Worm (Caenorhabditis elegans) whole organism, young adult: ENCODE results near the gene F37A8.5.
"Not testable (repeated sequence)": the region's sequence is repeated elsewhere in the genome, so short reads cannot be mapped to it uniquely, and the experiment has no call there.

ENCODE experiments used
- B0019.2 ChIP-seq: fragments of 200-800 bp; sonication (Bioruptor generic); conservative IDR thresholded peaks from 2 replicates; pipeline ENCODE4 v1.3.6; 2022; ENCODE audit warnings: missing genetic modification reagents, missing genetic modification characterization, missing compliant biosample characterization
- F23B12.7 ChIP-seq: sonication (generic microtip); optimal IDR thresholded peaks from 2 replicates; lab custom pipeline; 2017; ENCODE audit warnings: missing genetic modification characterization, mild to moderate bottlenecking, missing compliant biosample characterization, antibody characterized with exemption, moderate library complexity; ENCODE audit not compliant: insufficient read depth
- F33H1.4 ChIP-seq: fragments of 200-800 bp; sonication (Bioruptor generic); IDR thresholded peaks from 2 replicates; pipeline ENCODE4 v1.3.6; 2022; ENCODE audit warnings: missing genetic modification reagents, missing genetic modification characterization, missing compliant biosample characterization
- F37B4.10 ChIP-seq: fragments of 200-800 bp; sonication (Bioruptor generic); IDR thresholded peaks from 2 replicates; pipeline ENCODE4 v1.3.6; 2022; ENCODE audit warnings: missing genetic modification characterization, missing compliant biosample characterization
- F57A8.1 ChIP-seq: fragments of 200-800 bp; sonication (Bioruptor generic); optimal IDR thresholded peaks from 2 replicates; lab custom pipeline; 2018; ENCODE audit warnings: mild to moderate bottlenecking, missing genetic modification characterization, moderate library complexity, missing compliant biosample characterization
- K11D2.4 ChIP-seq: fragments of 200-800 bp; sonication (Bioruptor generic); IDR thresholded peaks from 2 replicates; pipeline ENCODE4 v1.3.6; 2022; ENCODE audit warnings: missing genetic modification reagents, missing genetic modification characterization, missing compliant biosample characterization
- Y79H2A.3 ChIP-seq: fragments of 200-800 bp; sonication (Bioruptor generic); conservative IDR thresholded peaks from 2 replicates; pipeline ENCODE4 v1.3.6; 2022; ENCODE audit warnings: missing genetic modification reagents, missing genetic modification characterization, missing compliant biosample characterization
- aptf-2 ChIP-seq: fragments of 200-800 bp; sonication (Bioruptor generic); conservative IDR thresholded peaks from 2 replicates; pipeline ENCODE4 v1.3.6; 2022; ENCODE audit warnings: missing genetic modification reagents, missing genetic modification characterization, missing compliant biosample characterization
- atf-7 ChIP-seq: sonication (generic microtip); optimal IDR thresholded peaks from 2 replicates; lab custom pipeline; 2017; ENCODE audit warnings: mild to moderate bottlenecking, missing genetic modification characterization, missing compliant biosample characterization
- attf-5 ChIP-seq: fragments of 200-800 bp; sonication (Bioruptor generic); optimal IDR thresholded peaks from 2 replicates; lab custom pipeline; 2018; ENCODE audit warnings: mild to moderate bottlenecking, missing genetic modification characterization, missing compliant biosample characterization
- bed-2 ChIP-seq: fragments of 200-800 bp; sonication (Bioruptor generic); IDR thresholded peaks from 2 replicates; pipeline ENCODE4 v1.3.6; 2022; ENCODE audit warnings: missing genetic modification reagents, missing genetic modification characterization, missing compliant biosample characterization
- ccch-3 ChIP-seq: fragments of 200-800 bp; sonication (Bioruptor generic); optimal IDR thresholded peaks from 2 replicates; lab custom pipeline; 2018; ENCODE audit warnings: mild to moderate bottlenecking, missing genetic modification characterization, missing compliant biosample characterization
- dpff-1 ChIP-seq: sonication (generic microtip); optimal IDR thresholded peaks from 2 replicates; lab custom pipeline; 2017; ENCODE audit warnings: mild to moderate bottlenecking, missing genetic modification characterization, missing compliant biosample characterization
- dpl-1 ChIP-seq: fragments of 150-350 bp; optimal IDR thresholded peaks from 2 replicates; lab custom pipeline; 2014; ENCODE audit warnings: missing biosample characterization, missing genetic modification reagents, missing genetic modification characterization
- egl-18 ChIP-seq: fragments of 200-800 bp; sonication (Bioruptor generic); IDR thresholded peaks from 2 replicates; pipeline ENCODE4 v1.3.6; 2022; ENCODE audit warnings: missing genetic modification reagents, missing genetic modification characterization, missing compliant biosample characterization
- gei-17 ChIP-seq: fragments of 200-800 bp; sonication (Bioruptor generic); optimal IDR thresholded peaks from 2 replicates; lab custom pipeline; 2018; ENCODE audit warnings: mild to moderate bottlenecking, missing genetic modification characterization, missing compliant biosample characterization
- him-1 ChIP-seq: sonication (generic microtip); optimal IDR thresholded peaks from 2 replicates; lab custom pipeline; 2016; ENCODE audit warnings: missing genotype, missing genetic modification reagents, missing genetic modification characterization, missing compliant biosample characterization
- hmg-1.2 ChIP-seq: fragments of 200-800 bp; sonication (Bioruptor generic); IDR thresholded peaks from 2 replicates; pipeline ENCODE4 v1.3.6; 2022; ENCODE audit warnings: missing genetic modification reagents, missing genetic modification characterization, missing compliant biosample characterization
- lag-1 ChIP-seq: fragments of 200-800 bp; sonication (Bioruptor generic); IDR thresholded peaks from 2 replicates; pipeline ENCODE4 v1.3.6; 2022; ENCODE audit warnings: missing genetic modification reagents, missing genetic modification characterization, missing compliant biosample characterization
- let-607 ChIP-seq, 2 experiments: fragments of 200-800 bp in 1 of 2; sonication (Bioruptor generic) in 1 of 2; sonication (generic microtip) in 1 of 2; optimal IDR thresholded peaks; 2 replicates each; lab custom pipeline; 2016 to 2018; ENCODE audit warnings: mild to moderate bottlenecking in 2 of 2, missing compliant biosample characterization in 2 of 2, missing genetic modification characterization in 2 of 2, moderate library complexity in 2 of 2, missing genotype in 1 of 2
- lin-26 ChIP-seq: fragments of 200-800 bp; sonication (Bioruptor generic); IDR thresholded peaks from 2 replicates; pipeline ENCODE4 v1.3.6; 2022; ENCODE audit warnings: missing genetic modification reagents, missing genetic modification characterization, missing compliant biosample characterization
- lin-35 ChIP-seq, 3 experiments: fragments of 150-350 bp in 2 of 3; sonication (generic microtip) in 1 of 3; optimal IDR thresholded peaks; 2 replicates each; lab custom pipeline; 2014 to 2018; ENCODE audit warnings: missing biosample characterization in 3 of 3, missing genetic modification characterization in 3 of 3, missing genetic modification reagents in 3 of 3
- lin-40 ChIP-seq: sonication (generic microtip); optimal IDR thresholded peaks from 2 replicates; lab custom pipeline; 2016; ENCODE audit warnings: missing genetic modification characterization, mild to moderate bottlenecking, missing compliant biosample characterization, missing genotype, missing genetic modification reagents
- lir-1 ChIP-seq: fragments of 200-800 bp; sonication (Bioruptor generic); conservative IDR thresholded peaks from 2 replicates; pipeline ENCODE4 v1.3.6; 2022; ENCODE audit warnings: missing genetic modification reagents, missing genetic modification characterization, missing compliant biosample characterization
- madf-6 ChIP-seq: fragments of 200-800 bp; sonication (Bioruptor generic); IDR thresholded peaks from 2 replicates; pipeline ENCODE4 v1.3.6; 2022; ENCODE audit warnings: missing genetic modification reagents, missing genetic modification characterization, missing compliant biosample characterization
- mcd-1 ChIP-seq: fragments of 200-800 bp; sonication (Bioruptor generic); IDR thresholded peaks from 2 replicates; pipeline ENCODE4 v1.3.6; 2022; ENCODE audit warnings: missing genetic modification reagents, missing genetic modification characterization, missing compliant biosample characterization
- mel-28 ChIP-seq: sonication (generic microtip); optimal IDR thresholded peaks from 2 replicates; lab custom pipeline; 2016; ENCODE audit warnings: borderline replicate concordance, mild to moderate bottlenecking, missing genetic modification characterization, missing compliant biosample characterization
- nfya-2 ChIP-seq: fragments of 200-800 bp; sonication (Bioruptor generic); IDR thresholded peaks from 2 replicates; pipeline ENCODE4 v1.3.6; 2022; ENCODE audit warnings: missing genetic modification reagents, missing genetic modification characterization, missing compliant biosample characterization
- nhr-120 ChIP-seq: fragments of 200-800 bp; sonication (Bioruptor generic); IDR thresholded peaks from 2 replicates; pipeline ENCODE4 v1.3.6; 2022; ENCODE audit warnings: missing genetic modification characterization, missing compliant biosample characterization
- nhr-80 ChIP-seq: sonication (generic microtip); optimal IDR thresholded peaks from 2 replicates; lab custom pipeline; 2016; ENCODE audit warnings: missing genetic modification characterization, missing compliant biosample characterization
- pha-4 ChIP-seq: fragments of 150-350 bp; sonication (generic microtip); optimal IDR thresholded peaks from 2 replicates; lab custom pipeline; 2014; ENCODE audit warnings: missing biosample characterization, missing genetic modification reagents, missing genetic modification characterization
- rec-8 ChIP-seq, 2 experiments: sonication (generic microtip); optimal IDR thresholded peaks; 2 replicates each; lab custom pipeline; 2016; ENCODE audit warnings: mild to moderate bottlenecking in 2 of 2, missing genetic modification characterization in 2 of 2, missing genetic modification reagents in 2 of 2, missing genotype in 2 of 2, missing biosample characterization in 1 of 2, missing compliant biosample characterization in 1 of 2, moderate library complexity in 1 of 2
- sdz-38 ChIP-seq: sonication (generic microtip); optimal IDR thresholded peaks from 2 replicates; lab custom pipeline; 2016; ENCODE audit warnings: missing genotype, missing genetic modification characterization, missing compliant biosample characterization
- snpc-1.1 ChIP-seq: sonication (generic microtip); optimal IDR thresholded peaks from 2 replicates; lab custom pipeline; 2017; ENCODE audit warnings: missing genetic modification characterization, mild to moderate bottlenecking, missing compliant biosample characterization, antibody characterized with exemption, moderate library complexity, missing genotype, missing genetic modification reagents; ENCODE audit not compliant: insufficient read depth
- snpc-1.3 ChIP-seq: sonication (generic microtip); optimal IDR thresholded peaks from 2 replicates; lab custom pipeline; 2017; ENCODE audit warnings: missing genetic modification characterization, mild to moderate bottlenecking, missing compliant biosample characterization, antibody characterized with exemption, moderate library complexity, missing genotype, missing genetic modification reagents; ENCODE audit not compliant: insufficient read depth
- snpc-3.4 ChIP-seq: sonication (generic microtip); optimal IDR thresholded peaks from 2 replicates; lab custom pipeline; 2017; ENCODE audit warnings: missing genetic modification characterization, mild to moderate bottlenecking, missing compliant biosample characterization, antibody characterized with exemption, moderate library complexity, missing genotype, missing genetic modification reagents
- snpc-4 ChIP-seq, 5 experiments: fragments of 150-350 bp in 1 of 5; sonication (generic microtip) in 4 of 5; optimal IDR thresholded peaks; 2 replicates each; lab custom pipeline; 2014 to 2018; ENCODE audit warnings: missing genetic modification characterization in 5 of 5, missing biosample characterization in 3 of 5, antibody characterized with exemption in 2 of 5, mild to moderate bottlenecking in 2 of 5, missing compliant biosample characterization in 2 of 5, missing genotype in 2 of 5, moderate library complexity in 2 of 5, missing genetic modification reagents in 1 of 5
- sptf-2 ChIP-seq: fragments of 200-800 bp; sonication (Bioruptor generic); optimal IDR thresholded peaks from 2 replicates; lab custom pipeline; 2018; ENCODE audit warnings: mild to moderate bottlenecking, missing genetic modification characterization, missing compliant biosample characterization
- tlf-1 ChIP-seq: fragments of 200-800 bp; sonication (Bioruptor generic); optimal IDR thresholded peaks from 2 replicates; lab custom pipeline; 2018; ENCODE audit warnings: mild to moderate bottlenecking, missing genetic modification characterization, missing compliant biosample characterization
- ztf-22 ChIP-seq: fragments of 200-800 bp; sonication (Bioruptor generic); optimal IDR thresholded peaks from 2 replicates; lab custom pipeline; 2018; ENCODE audit warnings: mild to moderate bottlenecking, missing genetic modification characterization, moderate library complexity, missing compliant biosample characterization
- ztf-25 ChIP-seq: fragments of 200-800 bp; sonication (Bioruptor generic); IDR thresholded peaks from 2 replicates; pipeline ENCODE4 v1.3.6; 2022; ENCODE audit warnings: missing genetic modification reagents, missing genetic modification characterization, missing compliant biosample characterization
- ztf-3 ChIP-seq: fragments of 200-800 bp; sonication (Bioruptor generic); optimal IDR thresholded peaks from 2 replicates; lab custom pipeline; 2018; ENCODE audit warnings: mild to moderate bottlenecking, missing genetic modification characterization, missing compliant biosample characterization
- ztf-6 ChIP-seq: fragments of 200-800 bp; sonication (Bioruptor generic); IDR thresholded peaks from 2 replicates; pipeline ENCODE4 v1.3.6; 2022; ENCODE audit warnings: missing genetic modification reagents, missing genetic modification characterization, missing compliant biosample characterization

Gene F37A8.5

ce11 chrIII:3994457-3994856, 38.0 kb downstream of the F37A8.5 start (continued):
- TF ChIP-seq madf-6 (no peak), bed-2 (GFP tag; lab: Robert Waterston, UW) (no peak), lin-35 (GFP tag; optimal IDR thresholded peaks at IDR 0.05; lab: Kevin White, UChicago) (no peak), let-607 (tag; optimal IDR thresholded peaks at IDR 0.05; lab: Kevin White, UChicago) (no peak), rec-8 (tag; optimal IDR thresholded peaks at IDR 0.05; lab: Kevin White, UChicago) (no peak), F23B12.7 (tag; lab: Kevin White, UChicago) (no peak)
- TF ChIP-seq, all 124 proteins: peak for 0

ce11 chrIII:4001449-4001848, 45.0 kb downstream of the F37A8.5 start:
- TF ChIP-seq snpc-1.1 = peak; percentile 9
- TF ChIP-seq snpc-4 (GFP tag; optimal IDR thresholded peaks at IDR 0.05; lab: Kevin White, UChicago) = not testable (repeated sequence)
- TF ChIP-seq snpc-4 (tag; optimal IDR thresholded peaks at IDR 0.05; lab: Kevin White, UChicago) = peak in 3 of 4 experiments; percentile 16 to 78 (median 66)

ce11 chrIII:4004064-4004580, 47.7 kb downstream of the F37A8.5 start, which contains the start of gene tif-1A:
Gene tif-1A (minus strand): TSS chrIII:4004114.
- TF ChIP-seq nhr-80 (tag; lab: Kevin White, UChicago) (peak; percentile 87), egl-18 (no peak), gei-17 (GFP tag; lab: Kevin White, UChicago) (no peak), K11D2.4 (GFP tag; lab: Robert Waterston, UW) (peak; percentile 58; the same call in 1 of the 2 replicates), nfya-2 (GFP tag; lab: Robert Waterston, UW) (no peak), mcd-1 (GFP tag; lab: Robert Waterston, UW) (peak; percentile 83), lin-40 (tag; lab: Kevin White, UChicago) (peak; percentile 78), tlf-1 (peak; percentile 63), attf-5 (GFP tag; lab: Kevin White, UChicago) (peak; percentile 88), snpc-1.3 (tag; lab: Kevin White, UChicago) (no peak), lir-1 (peak; percentile 66; the same call in 1 of the 2 replicates), atf-7 (tag; lab: Kevin White, UChicago) (peak; percentile 32), ztf-25 (no peak), ccch-3 (GFP tag; lab: Kevin White, UChicago) (no peak), nhr-120 (GFP tag; lab: Robert Waterston, UW) (no peak), dpl-1 (GFP tag; lab: Kevin White, UChicago) (peak; percentile 39), F37B4.10 (GFP tag; lab: Robert Waterston, UW) (no peak), mel-28 (tag; lab: Kevin White, UChicago) (no peak), aptf-2 (GFP tag; lab: Robert Waterston, UW) (no peak), snpc-3.4 (tag; lab: Kevin White, UChicago) (peak; percentile 79), ztf-6 (GFP tag; lab: Robert Waterston, UW) (no peak), dpff-1 (tag; lab: Kevin White, UChicago) (no peak), hmg-1.2 (GFP tag; lab: Robert Waterston, UW) (peak; percentile 51; the same call in 1 of the 2 replicates), F33H1.4 (GFP tag; lab: Robert Waterston, UW) (peak; percentile 59), lag-1 (GFP tag; lab: Robert Waterston, UW) (no peak), ztf-3 (GFP tag; lab: Kevin White, UChicago) (no peak), sdz-38 (no peak), pha-4 (peak; percentile 56), B0019.2 (GFP tag; lab: Robert Waterston, UW) (no peak), ztf-22 (GFP tag; lab: Kevin White, UChicago) (no peak), him-1 (tag; lab: Kevin White, UChicago) (peak; percentile 43), sptf-2 (GFP tag; lab: Kevin White, UChicago) (no peak), F57A8.1 (GFP tag; lab: Kevin White, UChicago) (no peak), Y79H2A.3 (GFP tag; lab: Robert Waterston, UW) (no peak), lin-26 (GFP tag; lab: Robert Waterston, UW) (no peak)
